Worm (Caenorhabditis elegans) whole organism, L3 larva: Measurements from ENCODE around the gene fbxa-163.

Source experiments
- ZK546.5 ChIP-seq: sonication (generic microtip); optimal IDR thresholded peaks from 2 replicates; lab custom pipeline; 2017; ENCODE audit warnings: missing biosample characterization, missing genetic modification characterization
- ama-1 ChIP-seq: fragments of 150-350 bp; optimal IDR thresholded peaks from 2 replicates; lab custom pipeline; 2018
- daf-12 ChIP-seq: fragments of 150-350 bp; optimal IDR thresholded peaks from 2 replicates; lab custom pipeline; 2014; ENCODE audit warnings: missing biosample characterization, missing genetic modification reagents, missing genetic modification characterization
- elt-3 ChIP-seq, 3 experiments: fragments of 150-350 bp in 1 of 3; sonication (generic microtip) in 2 of 3; optimal IDR thresholded peaks; 2 replicates in 2 of 3; 4 replicates in 1 of 3; lab custom pipeline; 2014 to 2017; ENCODE audit warnings: missing biosample characterization in 3 of 3, missing genetic modification characterization in 3 of 3
- eor-1 ChIP-seq, 2 experiments: fragments of 150-350 bp; optimal IDR thresholded peaks; 2 replicates each; lab custom pipeline; 2014 to 2018; ENCODE audit warnings: missing biosample characterization in 2 of 2, missing genetic modification characterization in 2 of 2
- nfya-1 ChIP-seq: sonication (generic microtip); optimal IDR thresholded peaks from 2 replicates; lab custom pipeline; 2017; ENCODE audit warnings: missing genetic modification characterization, mild to moderate bottlenecking, missing compliant biosample characterization, antibody characterized with exemption, moderate library complexity; ENCODE audit not compliant: insufficient read depth
- nhr-11 ChIP-seq: fragments of 150-350 bp; optimal IDR thresholded peaks from 2 replicates; lab custom pipeline; 2014; ENCODE audit warnings: missing biosample characterization, missing genetic modification characterization
- nhr-28 ChIP-seq: fragments of 150-350 bp; optimal IDR thresholded peaks from 2 replicates; lab custom pipeline; 2014; ENCODE audit warnings: missing biosample characterization, missing genetic modification characterization
- pha-4 ChIP-seq: fragments of 150-350 bp; optimal IDR thresholded peaks from 2 replicates; lab custom pipeline; 2014; ENCODE audit warnings: missing biosample characterization, missing genetic modification reagents, missing genetic modification characterization
- skn-1 ChIP-seq: fragments of 150-350 bp; optimal IDR thresholded peaks from 2 replicates; lab custom pipeline; 2014; ENCODE audit warnings: missing biosample characterization, missing genetic modification characterization
- snpc-4 ChIP-seq: fragments of 150-350 bp; optimal IDR thresholded peaks from 2 replicates; lab custom pipeline; 2014; ENCODE audit warnings: missing biosample characterization, missing genetic modification characterization
- unc-39 ChIP-seq: sonication (generic microtip); optimal IDR thresholded peaks from 4 replicates; lab custom pipeline; 2017; ENCODE audit warnings: missing biosample characterization, missing genetic modification characterization
- zag-1 ChIP-seq: fragments of 150-350 bp; optimal IDR thresholded peaks from 2 replicates; lab custom pipeline; 2014; ENCODE audit warnings: missing biosample characterization, missing genetic modification characterization

ce11 chrII:1560839-1561238 lies 49.7 kb downstream of the fbxa-163 start:
- TF ChIP-seq eor-1 (tag; optimal IDR thresholded peaks at IDR 0.05; lab: Kevin White, UChicago) (no peak), elt-3 (tag; optimal IDR thresholded peaks at IDR 0.05; lab: Kevin White, UChicago) (no peak), snpc-4 (tag; lab: Kevin White, UChicago) (no peak), ama-1 (no peak), pha-4 (tag; lab: Kevin White, UChicago) (no peak), nfya-1 (tag; lab: Kevin White, UChicago) (no peak), unc-39 (tag; lab: Kevin White, UChicago) (no peak), nhr-28 (no peak), zag-1 (no peak), ZK546.5 (tag; lab: Kevin White, UChicago) (no peak), skn-1 (no peak), daf-12 (tag; lab: Kevin White, UChicago) (no peak), nhr-11 (tag; lab: Kevin White, UChicago) (no peak)
